Fruit fly (Drosophila melanogaster) whole organism, embryonic: Measurements from ENCODE around the gene CG13053.

Experiments
- Blimp-1 ChIP-seq: fragments of 200-800 bp; sonication (Bioruptor generic); optimal IDR thresholded peaks from 3 replicates; lab custom pipeline; 2018; ENCODE audit warnings: missing biosample characterization, missing genetic modification characterization, mild to moderate bottlenecking, moderate library complexity, missing genetic modification reagents
- C15 ChIP-seq: fragments of 200-800 bp; sonication (Bioruptor generic); IDR thresholded peaks from 3 replicates; pipeline ENCODE4 v1.3.6; 2022; ENCODE audit warnings: missing biosample characterization, missing genetic modification characterization
- CG12659 ChIP-seq: fragments of 200-800 bp; sonication (Bioruptor generic); optimal IDR thresholded peaks from 3 replicates; lab custom pipeline; 2017; ENCODE audit warnings: mild to moderate bottlenecking, missing biosample characterization, missing genetic modification reagents, missing genetic modification characterization
- CG12769 ChIP-seq: fragments of 200-800 bp; sonication (Bioruptor generic); optimal IDR thresholded peaks from 2 replicates; lab custom pipeline; 2019; ENCODE audit warnings: missing biosample characterization, mild to moderate bottlenecking, missing genetic modification characterization, moderate library complexity
- CG14014 ChIP-seq: fragments of 200-800 bp; sonication (Bioruptor generic); IDR thresholded peaks from 2 replicates; pipeline ENCODE4 v1.3.6; 2022; ENCODE audit warnings: missing biosample characterization, missing genetic modification characterization
- CG14050 ChIP-seq: fragments of 200-800 bp; sonication (Bioruptor generic); IDR thresholded peaks from 3 replicates; pipeline ENCODE4 v1.3.6; 2022; ENCODE audit warnings: missing biosample characterization, missing genetic modification characterization
- CG17612 ChIP-seq: fragments of 200-800 bp; sonication (Bioruptor generic); IDR thresholded peaks from 2 replicates; pipeline ENCODE4 v1.3.6; 2022; ENCODE audit warnings: missing biosample characterization, missing genetic modification characterization
- CG31224 ChIP-seq: fragments of 200-800 bp; sonication (Bioruptor generic); IDR thresholded peaks from 2 replicates; pipeline ENCODE4 v1.3.6; 2022; ENCODE audit warnings: missing biosample characterization, missing genetic modification characterization
- CG32772 ChIP-seq: fragments of 200-800 bp; sonication (Bioruptor generic); IDR thresholded peaks from 2 replicates; pipeline ENCODE4 v1.3.6; 2022; ENCODE audit warnings: missing biosample characterization, missing genetic modification characterization
- CG4707 ChIP-seq: fragments of 200-800 bp; sonication (Bioruptor generic); optimal IDR thresholded peaks from 2 replicates; lab custom pipeline; 2018; ENCODE audit warnings: missing biosample characterization, mild to moderate bottlenecking, missing genetic modification characterization, moderate library complexity
- CG6689 ChIP-seq: fragments of 200-800 bp; sonication (Bioruptor generic); IDR thresholded peaks from 2 replicates; pipeline ENCODE4 v1.3.6; 2022; ENCODE audit warnings: missing biosample characterization, missing genetic modification characterization
- CG9609 ChIP-seq: fragments of 200-800 bp; sonication (Bioruptor generic); optimal IDR thresholded peaks from 3 replicates; lab custom pipeline; 2016; ENCODE audit warnings: missing biosample characterization, missing genetic modification characterization
- CoRest ChIP-seq: fragments of 200-800 bp; sonication (Bioruptor generic); optimal IDR thresholded peaks from 3 replicates; lab custom pipeline; 2018; ENCODE audit warnings: missing biosample characterization, mild to moderate bottlenecking, missing genetic modification characterization, moderate library complexity
- D ChIP-seq, 2 experiments: fragments of 200-800 bp in 1 of 2; fragments of >200 bp in 1 of 2; sonication (Bioruptor generic) in 1 of 2; optimal IDR thresholded peaks; 2 replicates in 1 of 2; 3 replicates in 1 of 2; lab custom pipeline; 2017; ENCODE audit warnings: mild to moderate bottlenecking in 1 of 2, missing biosample characterization in 1 of 2, missing genetic modification characterization in 1 of 2, missing genetic modification reagents in 1 of 2
- Deaf1 ChIP-seq: fragments of 200-800 bp; optimal IDR thresholded peaks from 3 replicates; lab custom pipeline; 2019; ENCODE audit warnings: missing biosample characterization, mild to moderate bottlenecking, missing genetic modification characterization, moderate library complexity
- Eip74EF ChIP-seq, 2 experiments: fragments of 200-800 bp in 1 of 2; fragments of >200 bp in 1 of 2; sonication (Bioruptor generic) in 1 of 2; optimal IDR thresholded peaks; 2 replicates each; lab custom pipeline; 2017 to 2019; ENCODE audit warnings: missing biosample characterization in 2 of 2, missing genetic modification characterization in 2 of 2, mild to moderate bottlenecking in 1 of 2, moderate library complexity in 1 of 2
- HLH3B ChIP-seq: fragments of 200-800 bp; sonication (Bioruptor generic); IDR thresholded peaks from 2 replicates; pipeline ENCODE4 v1.3.6; 2022; ENCODE audit warnings: missing biosample characterization, missing genetic modification characterization
- HLH4C ChIP-seq: fragments of 200-800 bp; sonication (Bioruptor generic); IDR thresholded peaks from 3 replicates; pipeline ENCODE4 v1.3.6; 2022; ENCODE audit warnings: missing biosample characterization, missing genetic modification characterization; ENCODE audit not compliant: partially characterized antibody
- Hr51 ChIP-seq, 2 experiments: fragments of 200-800 bp; sonication (Bioruptor generic); optimal IDR thresholded peaks; 2 replicates in 1 of 2; 3 replicates in 1 of 2; lab custom pipeline; 2016 to 2018; ENCODE audit warnings: missing biosample characterization in 2 of 2, missing genetic modification characterization in 2 of 2, mild to moderate bottlenecking in 1 of 2, moderate library complexity in 1 of 2
- Nf-YB ChIP-seq: fragments of 200-800 bp; sonication (Bioruptor generic); optimal IDR thresholded peaks from 3 replicates; lab custom pipeline; 2019; ENCODE audit warnings: missing biosample characterization, mild to moderate bottlenecking, missing genetic modification characterization, moderate library complexity
- NfI ChIP-seq: fragments of 200-800 bp; sonication (Bioruptor generic); optimal IDR thresholded peaks from 3 replicates; lab custom pipeline; 2018; ENCODE audit warnings: missing biosample characterization, mild to moderate bottlenecking, missing genetic modification characterization, moderate library complexity
- Ptx1 ChIP-seq: fragments of 200-800 bp; sonication (Bioruptor generic); IDR thresholded peaks from 2 replicates; pipeline ENCODE4 v1.3.6; 2022; ENCODE audit warnings: missing biosample characterization, missing genetic modification characterization
- Scr ChIP-seq: fragments of 200-800 bp; sonication (Bioruptor generic); IDR thresholded peaks from 2 replicates; pipeline ENCODE4 v1.3.6; 2022; ENCODE audit warnings: missing biosample characterization, missing genetic modification characterization; ENCODE audit not compliant: partially characterized antibody
- Trl ChIP-seq, 3 experiments: fragments of >200 bp in 2 of 3; fragments of 200-800 bp in 1 of 3; sonication (Bioruptor generic) in 1 of 3; optimal IDR thresholded peaks; 2 replicates in 1 of 3; 3 replicates in 2 of 3; lab custom pipeline; 2016 to 2017; ENCODE audit warnings: missing biosample characterization in 1 of 3, missing genetic modification characterization in 1 of 3
- ac ChIP-seq: fragments of 200-800 bp; sonication (Bioruptor generic); optimal IDR thresholded peaks from 3 replicates; lab custom pipeline; 2017; ENCODE audit warnings: missing biosample characterization, mild to moderate bottlenecking, missing genetic modification characterization
- aop ChIP-seq: fragments of 200-800 bp; sonication (Bioruptor generic); IDR thresholded peaks from 2 replicates; pipeline ENCODE4 v1.3.6; 2022; ENCODE audit warnings: missing biosample characterization, missing genetic modification characterization
- bigmax ChIP-seq: fragments of 200-800 bp; sonication (Bioruptor generic); optimal IDR thresholded peaks from 2 replicates; lab custom pipeline; 2018; ENCODE audit warnings: missing biosample characterization, mild to moderate bottlenecking, missing genetic modification characterization
- chinmo ChIP-seq: fragments of 200-800 bp; sonication (Bioruptor generic); IDR thresholded peaks from 4 replicates; pipeline ENCODE4 v1.3.6; 2022; ENCODE audit warnings: missing biosample characterization, missing genetic modification characterization; ENCODE audit not compliant: partially characterized antibody
- danr ChIP-seq: fragments of 200-800 bp; sonication (Bioruptor generic); IDR thresholded peaks from 2 replicates; pipeline ENCODE4 v1.3.6; 2022; ENCODE audit warnings: missing biosample characterization, missing genetic modification characterization
- dm ChIP-seq: fragments of 200-800 bp; sonication (Bioruptor generic); optimal IDR thresholded peaks from 3 replicates; lab custom pipeline; 2016; ENCODE audit warnings: missing biosample characterization, missing genetic modification characterization
- dysf ChIP-seq: fragments of 200-800 bp; sonication (Bioruptor generic); IDR thresholded peaks from 3 replicates; pipeline ENCODE4 v1.3.6; 2022; ENCODE audit warnings: missing biosample characterization, missing genetic modification characterization
- emc ChIP-seq: fragments of 200-800 bp; sonication (Bioruptor generic); optimal IDR thresholded peaks from 2 replicates; lab custom pipeline; 2016; ENCODE audit warnings: missing biosample characterization, missing genetic modification characterization
- fd96Cb ChIP-seq: fragments of 200-800 bp; sonication (Bioruptor generic); optimal IDR thresholded peaks from 2 replicates; lab custom pipeline; 2018; ENCODE audit warnings: missing biosample characterization, mild to moderate bottlenecking, missing genetic modification characterization, moderate library complexity
- fru ChIP-seq: fragments of >200 bp; optimal IDR thresholded peaks from 2 replicates; lab custom pipeline; 2017
- knrl ChIP-seq: fragments of 200-800 bp; sonication (Bioruptor generic); IDR thresholded peaks from 3 replicates; pipeline ENCODE4 v1.3.6; 2022; ENCODE audit warnings: missing biosample characterization, missing genetic modification characterization; ENCODE audit not compliant: partially characterized antibody
- lbe ChIP-seq: fragments of 200-800 bp; sonication (Bioruptor generic); optimal IDR thresholded peaks from 2 replicates; lab custom pipeline; 2016; ENCODE audit warnings: missing biosample characterization, mild to moderate bottlenecking, missing genetic modification characterization
- lilli ChIP-seq: fragments of 200-800 bp; sonication (Bioruptor generic); optimal IDR thresholded peaks from 3 replicates; lab custom pipeline; 2016; ENCODE audit warnings: missing biosample characterization, missing genetic modification characterization
- otp ChIP-seq: fragments of 200-800 bp; sonication (Bioruptor generic); IDR thresholded peaks from 3 replicates; pipeline ENCODE4, ENCODE4 v1.3.6; 2022; ENCODE audit warnings: missing biosample characterization, missing genetic modification characterization
- pan ChIP-seq, 4 experiments: fragments of >200 bp in 3 of 4; fragments of 200-800 bp in 1 of 4; sonication (Bioruptor generic) in 1 of 4; optimal IDR thresholded peaks in 3 of 4; IDR thresholded peaks in 1 of 4; 2 replicates each; pipeline versions ENCODE4 v1.3.6 to Lab custom; 2017 to 2022; ENCODE audit warnings: missing biosample characterization in 2 of 4, missing genetic modification characterization in 2 of 4, mixed read lengths in 1 of 4
- phol ChIP-seq: fragments of 200-800 bp; sonication (Bioruptor generic); optimal IDR thresholded peaks from 3 replicates; lab custom pipeline; 2018; ENCODE audit warnings: missing biosample characterization, mild to moderate bottlenecking, missing genetic modification characterization, moderate library complexity
- run ChIP-seq: fragments of 200-800 bp; sonication (Bioruptor generic); optimal IDR thresholded peaks from 3 replicates; lab custom pipeline; 2018; ENCODE audit warnings: missing biosample characterization, mild to moderate bottlenecking, missing genetic modification characterization
- scrt ChIP-seq: fragments of 200-800 bp; sonication (Bioruptor generic); optimal IDR thresholded peaks from 2 replicates; lab custom pipeline; 2018; ENCODE audit warnings: missing biosample characterization, mild to moderate bottlenecking, missing genetic modification characterization, moderate library complexity
- sens ChIP-seq: fragments of 200-800 bp; sonication (Bioruptor generic); peaks from one replicate; lab custom pipeline; 2016; ENCODE audit warnings: missing biosample characterization, missing genetic modification characterization
- toy ChIP-seq: fragments of 200-800 bp; sonication (Bioruptor generic); IDR thresholded peaks from 2 replicates; pipeline ENCODE4 v1.3.6; 2022; ENCODE audit warnings: missing biosample characterization, missing genetic modification characterization
- ttk ChIP-seq: fragments of 200-800 bp; sonication (Bioruptor generic); IDR thresholded peaks from 2 replicates; pipeline ENCODE4 v2.1.2; 2022; ENCODE audit warnings: missing biosample characterization, missing genetic modification characterization
- usp ChIP-seq: fragments of >200 bp; optimal IDR thresholded peaks from 2 replicates; lab custom pipeline; 2017; ENCODE audit warnings: missing biosample characterization, missing genetic modification characterization

The CG13053 gene

DNA sequence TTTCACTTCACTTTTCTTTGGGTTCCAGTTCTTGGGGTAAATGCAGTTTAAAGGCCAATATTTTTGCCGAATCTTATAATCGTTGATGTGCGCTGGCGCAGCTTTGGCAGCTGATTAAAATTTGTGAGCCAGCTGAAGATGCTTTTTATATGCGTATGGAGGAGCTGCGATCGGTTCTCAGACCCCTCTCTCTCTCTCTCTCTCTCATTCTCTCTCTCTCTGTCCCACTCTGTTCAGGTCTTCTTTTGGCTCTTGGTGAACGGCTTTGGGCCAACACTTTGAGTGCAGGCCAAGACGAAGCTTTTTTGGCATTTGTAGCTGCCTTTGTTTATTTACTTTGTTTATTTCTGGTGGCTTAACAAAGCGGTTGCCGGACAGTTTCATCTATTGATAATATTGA is 28.8 kb upstream of the CG13053 start, which contains the start of gene CG13046:
TSS of gene CG13046 (minus strand) at position 101 of the 400 bp plus-strand sequence.
- TF ChIP-seq usp (GFP tag; lab: Kevin White, UChicago) (no peak), chinmo (GFP tag; lab: Robert Waterston, UW) (0 out of 4 replicates have a peak, but pooled peaks have one; percentile 18), fru (lab: Kevin White, UChicago) (no peak), Trl (optimal IDR thresholded peaks at IDR 0.05; lab: Kevin White, UChicago) (peak; percentile 8 to 42), Trl (GFP tag; optimal IDR thresholded peaks at IDR 0.05; lab: Kevin White, UChicago) (no peak), Nf-YB (GFP tag; lab: Kevin White, UChicago) (no peak), danr (GFP tag; lab: Robert Waterston, UW) (no peak), scrt (GFP tag; lab: Kevin White, UChicago) (no peak), HLH4C (no peak), ac (GFP tag; lab: Kevin White, UChicago) (no peak), otp (no peak)

DNA sequence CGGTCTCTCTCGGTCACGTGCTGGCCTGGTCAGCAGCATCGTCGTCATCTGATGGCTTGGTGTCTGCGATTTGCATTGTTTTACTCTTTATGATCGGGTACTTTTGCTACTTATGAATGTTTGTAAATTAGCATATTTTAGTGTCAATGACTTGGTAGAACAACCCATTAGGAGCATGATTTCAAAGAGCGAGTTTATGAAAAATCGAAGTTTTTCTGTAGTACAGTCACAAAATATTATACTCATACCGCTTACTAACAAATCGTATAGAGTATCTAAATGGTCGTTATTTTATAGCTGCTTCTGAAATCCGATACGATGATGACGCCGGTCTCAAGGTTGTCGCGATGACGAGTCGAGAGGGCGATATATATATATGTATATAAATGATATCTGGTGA is 26.7 kb upstream of the CG13053 start:
- TF ChIP-seq HLH4C (no peak), HLH3B (peak; percentile 34; the same call in 1 of the 2 replicates), Blimp-1 (GFP tag; lab: Kevin White, UChicago) (peak; percentile 23), Scr (no peak), Hr51 (GFP tag; optimal IDR thresholded peaks at IDR 0.05; lab: Kevin White, UChicago) (peak in 1 of 2 experiments; percentile 67), CG4707 (GFP tag; lab: Kevin White, UChicago) (no peak), scrt (GFP tag; lab: Kevin White, UChicago) (no peak), Deaf1 (tag; lab: Kevin White, UChicago) (no peak), lilli (GFP tag; lab: Kevin White, UChicago) (no peak), aop (GFP tag; lab: Robert Waterston, UW) (no peak), Ptx1 (peak; percentile 60; the same call in 1 of the 2 replicates), dm (GFP tag; lab: Kevin White, UChicago) (no peak), CG32772 (GFP tag; lab: Robert Waterston, UW) (0 out of 2 replicates have a peak, but pooled peaks have one; percentile 8), knrl (GFP tag; lab: Robert Waterston, UW) (no peak), phol (tag; lab: Kevin White, UChicago) (peak; percentile 28), pan (optimal IDR thresholded peaks at IDR 0.05; lab: Kevin White, UChicago) (no peak), pan (GFP tag; optimal IDR thresholded peaks at IDR 0.05 in 1 of 2, IDR thresholded peaks at IDR 0.05 in 1 of 2) (peak in 1 of 2 experiments; percentile 56), chinmo (GFP tag; lab: Robert Waterston, UW) (0 out of 4 replicates have a peak, but pooled peaks have one; percentile 47), Eip74EF (GFP tag; optimal IDR thresholded peaks at IDR 0.05; lab: Kevin White, UChicago) (peak in 1 of 2 experiments; percentile 51), C15 (0 out of 3 replicates have a peak, but pooled peaks have one; percentile 15), sens (GFP tag; lab: Kevin White, UChicago) (peak; percentile 74), ttk (GFP tag; lab: Robert Waterston, UW) (0 out of 2 replicates have a peak, but pooled peaks have one; percentile 5), lbe (GFP tag; lab: Kevin White, UChicago) (no peak), bigmax (GFP tag; lab: Kevin White, UChicago) (no peak), CG9609 (no peak), CG31224 (GFP tag; lab: Robert Waterston, UW) (no peak), CG14050 (0 out of 3 replicates have a peak, but pooled peaks have one; percentile 17), CG12659 (peak; percentile 17), NfI (no peak), run (peak; percentile 6), CG14014 (GFP tag; lab: Robert Waterston, UW) (no peak; the same call in 1 of the 2 replicates), CG12769 (tag; lab: Kevin White, UChicago) (peak; percentile 39), D (optimal IDR thresholded peaks at IDR 0.05; lab: Kevin White, UChicago) (no peak), D (GFP tag; optimal IDR thresholded peaks at IDR 0.05; lab: Kevin White, UChicago) (no peak), CG17612 (GFP tag; lab: Robert Waterston, UW) (no peak), toy (GFP tag; lab: Robert Waterston, UW) (no peak), CoRest (tag; lab: Kevin White, UChicago) (peak; percentile 16), dysf (GFP tag; lab: Robert Waterston, UW) (peak; percentile 56; the same call in 2 of the 3 replicates), fd96Cb (peak; percentile 19), emc (GFP tag; lab: Kevin White, UChicago) (no peak), CG6689 (GFP tag; lab: Robert Waterston, UW) (0 out of 2 replicates have a peak, but pooled peaks have one; percentile 33)
